Worm (Caenorhabditis elegans): Measurements from ENCODE around the gene rpl-6.
A peak's percentile ranks its signal among the peaks of the same experiment; 100 is the strongest.

rpl-6 gene

ce11 chrIII:7185473-7185872, 22.8 kb upstream of the rpl-6 start, which contains the start of gene F37C12.14 (continued):
- TF ChIP-seq xnd-1 (tag; optimal IDR thresholded peaks at IDR 0.05) (no peak), C06A6.2 (GFP tag; conservative IDR thresholded peaks at IDR 0.05) (no peak)

ce11 chrIII:7188300-7189052, 19.8 kb upstream of the rpl-6 start, which contains the start of the genes F37C12.21 and F37C12.10:
F37C12.21 (plus strand) TSS chrIII:7188357.
F37C12.10 (minus strand) TSS chrIII:7188384.
- TF ChIP-seq T07F8.4 (tag; optimal IDR thresholded peaks at IDR 0.05) = no peak
- no peak for TF ChIP-seq cebp-1 (GFP tag; IDR thresholded peaks at IDR 0.05)
- peak; percentile 19 for TF ChIP-seq cebp-1 (tag; optimal IDR thresholded peaks at IDR 0.05)
- TF ChIP-seq ztf-6 (GFP tag; IDR thresholded peaks at IDR 0.05) = no peak
- no peak for TF ChIP-seq ets-4 (GFP tag; optimal IDR thresholded peaks at IDR 0.05)
- 0 out of 2 replicates have a peak, but pooled peaks have one; percentile 17 for TF ChIP-seq aptf-3 (GFP tag; IDR thresholded peaks at IDR 0.05)
- TF ChIP-seq nfyb-1 (GFP tag; IDR thresholded peaks at IDR 0.05) = 0 out of 2 replicates have a peak, but pooled peaks have one; percentile 8
- no peak for TF ChIP-seq xnd-1 (tag; optimal IDR thresholded peaks at IDR 0.05)
- no peak for TF ChIP-seq snpc-3.4 (tag; optimal IDR thresholded peaks at IDR 0.05)
- TF ChIP-seq egl-18 (GFP tag; IDR thresholded peaks at IDR 0.05) = no peak
- no peak for TF ChIP-seq athp-1 (tag; optimal IDR thresholded peaks at IDR 0.05)
- TF ChIP-seq lsy-27 (tag; optimal IDR thresholded peaks at IDR 0.05; ENCODE audit: borderline replicate concordance, insufficient read depth) = no peak
- no peak for TF ChIP-seq die-1 (tag; optimal IDR thresholded peaks at IDR 0.05)
- TF ChIP-seq F55B11.4 (tag; optimal IDR thresholded peaks at IDR 0.05; ENCODE audit: borderline replicate concordance, insufficient read depth) = no peak
- no peak for TF ChIP-seq F33H1.4 (GFP tag; IDR thresholded peaks at IDR 0.05)
- TF ChIP-seq chd-7 (tag; optimal IDR thresholded peaks at IDR 0.05) = no peak
- TF ChIP-seq nhr-120 (GFP tag; IDR thresholded peaks at IDR 0.05) = no peak
- no peak for TF ChIP-seq fkh-3 (tag; optimal IDR thresholded peaks at IDR 0.05)
- TF ChIP-seq ccch-3 (GFP tag; optimal IDR thresholded peaks at IDR 0.05) = no peak
- no peak for TF ChIP-seq attf-5 (GFP tag; optimal IDR thresholded peaks at IDR 0.05)
- TF ChIP-seq mxl-1 (tag; optimal IDR thresholded peaks at IDR 0.05) = no peak
- no peak for TF ChIP-seq rcor-1 (GFP tag; IDR thresholded peaks at IDR 0.05)
- no peak for TF ChIP-seq hlh-26 (GFP tag; conservative IDR thresholded peaks at IDR 0.05)
- TF ChIP-seq F37B4.10 (GFP tag; IDR thresholded peaks at IDR 0.05) = no peak
- no peak for TF ChIP-seq ztf-3 (GFP tag; optimal IDR thresholded peaks at IDR 0.05)
- no peak for TF ChIP-seq pbrm-1 (GFP tag; IDR thresholded peaks at IDR 0.05)
- TF ChIP-seq repo-1 (tag; optimal IDR thresholded peaks at IDR 0.05) = peak; percentile 47
- TF ChIP-seq mcd-1 (GFP tag; IDR thresholded peaks at IDR 0.05) = 0 out of 2 replicates have a peak, but pooled peaks have one; percentile 6
- TF ChIP-seq lin-26 (GFP tag; IDR thresholded peaks at IDR 0.05) = 0 out of 2 replicates have a peak, but pooled peaks have one; percentile 29
- TF ChIP-seq ceh-100 (GFP tag; IDR thresholded peaks at IDR 0.05) = no peak
- TF ChIP-seq ztf-28 (GFP tag; IDR thresholded peaks at IDR 0.05) = no peak
- TF ChIP-seq snpc-1.3 (tag; optimal IDR thresholded peaks at IDR 0.05; ENCODE audit: insufficient read depth) = no peak
- no peak for TF ChIP-seq ama-1 (optimal IDR thresholded peaks at IDR 0.05)
- TF ChIP-seq ama-1 (GFP tag; optimal IDR thresholded peaks at IDR 0.05) = peak in 1 of 2 experiments; percentile 25
- TF ChIP-seq B0336.3 (GFP tag; IDR thresholded peaks at IDR 0.05) = peak; percentile 62
- TF ChIP-seq somi-1 (GFP tag; optimal IDR thresholded peaks at IDR 0.05) = no peak
- TF ChIP-seq dox-1 (GFP tag; IDR thresholded peaks at IDR 0.05) = peak; percentile 51
- no peak for TF ChIP-seq hlh-12 (tag; optimal IDR thresholded peaks at IDR 0.05)
- TF ChIP-seq K12H6.12 (tag; optimal IDR thresholded peaks at IDR 0.05) = no peak
- no peak for TF ChIP-seq F23B12.7 (tag; optimal IDR thresholded peaks at IDR 0.05; ENCODE audit: insufficient read depth)
- TF ChIP-seq cebp-2 (GFP tag; IDR thresholded peaks at IDR 0.05) = 0 out of 2 replicates have a peak, but pooled peaks have one; percentile 63
- TF ChIP-seq madf-3 (GFP tag; IDR thresholded peaks at IDR 0.05) = 0 out of 2 replicates have a peak, but pooled peaks have one; percentile 19
- TF ChIP-seq ceh-58 (GFP tag; IDR thresholded peaks at IDR 0.05) = no peak
- TF ChIP-seq lir-1 (GFP tag; conservative IDR thresholded peaks at IDR 0.05) = no peak
- TF ChIP-seq let-607 (tag; optimal IDR thresholded peaks at IDR 0.05) = peak in 1 of 2 experiments; percentile 24

Measured in whole organism, young adult.